Fruit fly (Drosophila melanogaster) whole organism, embryonic: Measurements from ENCODE around the gene Nin.

Experiments
- Abd-B ChIP-seq: fragments of 200-800 bp; sonication (Bioruptor generic); optimal IDR thresholded peaks from 2 replicates; lab custom pipeline; 2018; ENCODE audit warnings: missing biosample characterization, mild to moderate bottlenecking, missing genetic modification characterization, moderate library complexity
- CG10321 ChIP-seq: fragments of 200-800 bp; sonication (Bioruptor generic); IDR thresholded peaks from 2 replicates; pipeline ENCODE4 v1.3.6; 2022; ENCODE audit warnings: missing biosample characterization, missing genetic modification characterization
- CG10462 ChIP-seq: fragments of 200-800 bp; sonication (Bioruptor generic); optimal IDR thresholded peaks from 2 replicates; lab custom pipeline; 2016; ENCODE audit warnings: missing biosample characterization, missing genetic modification characterization
- CG11398 ChIP-seq: fragments of 200-800 bp; sonication (Bioruptor generic); optimal IDR thresholded peaks from 2 replicates; lab custom pipeline; 2016; ENCODE audit warnings: missing biosample characterization, missing genetic modification characterization
- CG14667 ChIP-seq: fragments of 200-800 bp; sonication (Bioruptor generic); IDR thresholded peaks from 2 replicates; pipeline ENCODE4 v1.3.6; 2022; ENCODE audit warnings: missing biosample characterization, missing genetic modification characterization
- CG15601 ChIP-seq: fragments of 200-800 bp; sonication (Bioruptor generic); optimal IDR thresholded peaks from 3 replicates; lab custom pipeline; 2019; ENCODE audit warnings: missing biosample characterization, mild to moderate bottlenecking, missing genetic modification characterization, moderate library complexity
- CG30431 ChIP-seq: fragments of 200-800 bp; sonication (Bioruptor generic); optimal IDR thresholded peaks from 2 replicates; lab custom pipeline; 2017; ENCODE audit warnings: missing biosample characterization, missing genetic modification characterization
- CG31441 ChIP-seq: fragments of 200-800 bp; sonication (Bioruptor generic); IDR thresholded peaks from 2 replicates; pipeline ENCODE4 v1.3.6; 2022; ENCODE audit warnings: missing biosample characterization, missing genetic modification characterization
- CG3163 ChIP-seq: fragments of 200-800 bp; sonication (Bioruptor generic); optimal IDR thresholded peaks from 3 replicates; lab custom pipeline; 2016; ENCODE audit warnings: missing biosample characterization, missing genetic modification characterization
- CG3995 ChIP-seq: fragments of 200-800 bp; sonication (Bioruptor generic); optimal IDR thresholded peaks from 3 replicates; lab custom pipeline; 2016; ENCODE audit warnings: missing biosample characterization, missing genetic modification characterization
- CG42726 ChIP-seq: fragments of 200-800 bp; sonication (Bioruptor generic); IDR thresholded peaks from 2 replicates; pipeline ENCODE4 v1.3.6; 2022; ENCODE audit warnings: missing biosample characterization, missing genetic modification characterization; ENCODE audit not compliant: partially characterized antibody
- CG7357 ChIP-seq: fragments of 200-800 bp; sonication (Bioruptor generic); IDR thresholded peaks from 3 replicates; pipeline ENCODE4 v1.3.6; 2022; ENCODE audit warnings: missing biosample characterization, missing genetic modification characterization
- CG7839 ChIP-seq: fragments of 200-800 bp; sonication (Bioruptor generic); optimal IDR thresholded peaks from 3 replicates; lab custom pipeline; 2018; ENCODE audit warnings: missing biosample characterization, mild to moderate bottlenecking, missing genetic modification characterization, moderate library complexity
- CG9437 ChIP-seq: fragments of 200-800 bp; sonication (Bioruptor generic); optimal IDR thresholded peaks from 2 replicates; lab custom pipeline; 2018; ENCODE audit warnings: missing biosample characterization, mild to moderate bottlenecking, missing genetic modification characterization
- CG9932 ChIP-seq: fragments of 200-800 bp; sonication (Bioruptor generic); IDR thresholded peaks from 2 replicates; pipeline ENCODE4 v1.3.6; 2022; ENCODE audit warnings: missing biosample characterization, missing genetic modification characterization
- CHES-1-like ChIP-seq: fragments of 200-800 bp; sonication (Bioruptor generic); optimal IDR thresholded peaks from 2 replicates; lab custom pipeline; 2016; ENCODE audit warnings: missing biosample characterization, missing genetic modification characterization
- CrebB ChIP-seq: fragments of 200-800 bp; sonication (Bioruptor generic); optimal IDR thresholded peaks from 3 replicates; lab custom pipeline; 2018; ENCODE audit warnings: missing biosample characterization, mild to moderate bottlenecking, missing genetic modification characterization
- Deaf1 ChIP-seq: fragments of 200-800 bp; optimal IDR thresholded peaks from 3 replicates; lab custom pipeline; 2019; ENCODE audit warnings: missing biosample characterization, mild to moderate bottlenecking, missing genetic modification characterization, moderate library complexity
- Drgx ChIP-seq: fragments of 200-800 bp; sonication (Bioruptor generic); IDR thresholded peaks from 2 replicates; pipeline ENCODE4 v1.3.6; 2022; ENCODE audit warnings: missing biosample characterization, missing genetic modification characterization
- H15 ChIP-seq: fragments of 200-800 bp; sonication (Bioruptor generic); IDR thresholded peaks from 3 replicates; pipeline ENCODE4 v1.3.6; 2022; ENCODE audit warnings: missing biosample characterization, missing genetic modification characterization
- HHEX ChIP-seq: fragments of 200-800 bp; sonication (Bioruptor generic); optimal IDR thresholded peaks from 3 replicates; lab custom pipeline; 2017; ENCODE audit warnings: missing biosample characterization, mild to moderate bottlenecking, missing genetic modification characterization, missing genetic modification reagents
- HLHmδ ChIP-seq: fragments of 200-800 bp; sonication (Bioruptor generic); optimal IDR thresholded peaks from 2 replicates; lab custom pipeline; 2018; ENCODE audit warnings: missing biosample characterization, mild to moderate bottlenecking, missing genetic modification characterization, moderate library complexity
- Hr3 ChIP-seq: fragments of 200-800 bp; sonication (Bioruptor generic); optimal IDR thresholded peaks from 3 replicates; lab custom pipeline; 2016; ENCODE audit warnings: missing biosample characterization, missing genetic modification characterization
- Hr39 ChIP-seq: fragments of >200 bp; optimal IDR thresholded peaks from 2 replicates; lab custom pipeline; 2017
- MESR4 ChIP-seq: fragments of 200-800 bp; sonication (Bioruptor generic); optimal IDR thresholded peaks from 2 replicates; lab custom pipeline; 2018; ENCODE audit warnings: missing biosample characterization, mild to moderate bottlenecking, missing genetic modification characterization, moderate library complexity
- NFAT ChIP-seq: fragments of 200-800 bp; sonication (Bioruptor generic); IDR thresholded peaks from 2 replicates; pipeline ENCODE4 v1.3.6; 2022; ENCODE audit warnings: missing biosample characterization, missing genetic modification characterization
- Neu2 ChIP-seq: fragments of 200-800 bp; sonication (Bioruptor generic); optimal IDR thresholded peaks from 3 replicates; lab custom pipeline; 2016; ENCODE audit warnings: missing biosample characterization, missing genetic modification characterization, borderline replicate concordance
- NfI ChIP-seq: fragments of 200-800 bp; sonication (Bioruptor generic); optimal IDR thresholded peaks from 3 replicates; lab custom pipeline; 2018; ENCODE audit warnings: missing biosample characterization, mild to moderate bottlenecking, missing genetic modification characterization, moderate library complexity
- Scr ChIP-seq: fragments of 200-800 bp; sonication (Bioruptor generic); IDR thresholded peaks from 2 replicates; pipeline ENCODE4 v1.3.6; 2022; ENCODE audit warnings: missing biosample characterization, missing genetic modification characterization; ENCODE audit not compliant: partially characterized antibody
- Sin3A ChIP-seq: fragments of >200 bp; optimal IDR thresholded peaks from 2 replicates; lab custom pipeline; 2018
- Spps ChIP-seq: fragments of 200-800 bp; sonication (Bioruptor generic); optimal IDR thresholded peaks from 2 replicates; lab custom pipeline; 2018; ENCODE audit warnings: missing biosample characterization, mild to moderate bottlenecking, missing genetic modification characterization
- al ChIP-seq: fragments of 200-800 bp; sonication (Bioruptor generic); IDR thresholded peaks from 2 replicates; pipeline ENCODE4 v1.3.6; 2022; ENCODE audit warnings: missing biosample characterization, missing genetic modification characterization
- ato ChIP-seq: fragments of 200-800 bp; sonication (Bioruptor generic); IDR thresholded peaks from 2 replicates; pipeline ENCODE4 v1.3.6; 2022; ENCODE audit warnings: missing biosample characterization, missing genetic modification characterization; ENCODE audit not compliant: partially characterized antibody
- cad ChIP-seq: fragments of >200 bp; optimal IDR thresholded peaks from 2 replicates; lab custom pipeline; 2017; ENCODE audit warnings: missing biosample characterization, missing genetic modification characterization
- crp ChIP-seq, 2 experiments: fragments of 200-800 bp; sonication (Bioruptor generic); optimal IDR thresholded peaks; 2 replicates in 1 of 2; 3 replicates in 1 of 2; lab custom pipeline; 2017; ENCODE audit warnings: missing biosample characterization in 2 of 2, missing genetic modification characterization in 2 of 2, mild to moderate bottlenecking in 1 of 2, moderate library complexity in 1 of 2
- dm ChIP-seq: fragments of 200-800 bp; sonication (Bioruptor generic); optimal IDR thresholded peaks from 3 replicates; lab custom pipeline; 2016; ENCODE audit warnings: missing biosample characterization, missing genetic modification characterization
- fu2 ChIP-seq: fragments of 200-800 bp; sonication (Bioruptor generic); optimal IDR thresholded peaks from 2 replicates; lab custom pipeline; 2016; ENCODE audit warnings: missing biosample characterization, missing genetic modification characterization
- grn ChIP-seq: fragments of 200-800 bp; sonication (Bioruptor generic); optimal IDR thresholded peaks from 3 replicates; lab custom pipeline; 2017; ENCODE audit warnings: missing biosample characterization, missing genetic modification characterization
- jing ChIP-seq: fragments of 200-800 bp; sonication (Bioruptor generic); optimal IDR thresholded peaks from 2 replicates; lab custom pipeline; 2018; ENCODE audit warnings: missing biosample characterization, mild to moderate bottlenecking, missing genetic modification characterization
- nau ChIP-seq: fragments of 200-800 bp; sonication (Bioruptor generic); optimal IDR thresholded peaks from 3 replicates; lab custom pipeline; 2017; ENCODE audit warnings: missing biosample characterization, mild to moderate bottlenecking, missing genetic modification characterization, missing genetic modification reagents
- nerfin-2 ChIP-seq: fragments of 200-800 bp; sonication (Bioruptor generic); IDR thresholded peaks from 2 replicates; pipeline ENCODE4 v1.3.6; 2022; ENCODE audit warnings: missing biosample characterization, missing genetic modification characterization; ENCODE audit not compliant: partially characterized antibody
- pan ChIP-seq, 4 experiments: fragments of >200 bp in 3 of 4; fragments of 200-800 bp in 1 of 4; sonication (Bioruptor generic) in 1 of 4; optimal IDR thresholded peaks in 3 of 4; IDR thresholded peaks in 1 of 4; 2 replicates each; pipeline versions ENCODE4 v1.3.6 to Lab custom; 2017 to 2022; ENCODE audit warnings: missing biosample characterization in 2 of 4, missing genetic modification characterization in 2 of 4, mixed read lengths in 1 of 4
- scrt ChIP-seq: fragments of 200-800 bp; sonication (Bioruptor generic); optimal IDR thresholded peaks from 2 replicates; lab custom pipeline; 2018; ENCODE audit warnings: missing biosample characterization, mild to moderate bottlenecking, missing genetic modification characterization, moderate library complexity
- seq ChIP-seq: fragments of 200-800 bp; sonication (Bioruptor generic); IDR thresholded peaks from 2 replicates; pipeline ENCODE4 v1.3.6; 2022; ENCODE audit warnings: missing biosample characterization, missing genetic modification characterization
- sob ChIP-seq: fragments of 200-800 bp; sonication (Bioruptor generic); IDR thresholded peaks from 2 replicates; pipeline ENCODE4 v1.3.6; 2022; ENCODE audit warnings: missing biosample characterization, missing genetic modification characterization
- stc ChIP-seq: fragments of 200-800 bp; sonication (Bioruptor generic); IDR thresholded peaks from 2 replicates; pipeline ENCODE4 v1.3.6; 2022; ENCODE audit warnings: missing biosample characterization, missing genetic modification characterization
- sug ChIP-seq: fragments of 200-800 bp; optimal IDR thresholded peaks from 2 replicates; lab custom pipeline; 2019; ENCODE audit warnings: missing biosample characterization, mild to moderate bottlenecking, missing genetic modification characterization, moderate library complexity
- tup ChIP-seq: fragments of 200-800 bp; sonication (Bioruptor generic); optimal IDR thresholded peaks from 2 replicates; lab custom pipeline; 2016; ENCODE audit warnings: missing biosample characterization, mild to moderate bottlenecking, missing genetic modification characterization, moderate library complexity
- usp ChIP-seq: fragments of >200 bp; optimal IDR thresholded peaks from 2 replicates; lab custom pipeline; 2017; ENCODE audit warnings: missing biosample characterization, missing genetic modification characterization
- wdn ChIP-seq: fragments of 200-800 bp; sonication (Bioruptor generic); IDR thresholded peaks from 2 replicates; pipeline ENCODE4 v1.3.6; 2022; ENCODE audit warnings: missing biosample characterization, missing genetic modification characterization
- wek ChIP-seq: fragments of 200-800 bp; sonication (Bioruptor generic); optimal IDR thresholded peaks from 3 replicates; lab custom pipeline; 2018; ENCODE audit warnings: missing biosample characterization, mild to moderate bottlenecking, missing genetic modification characterization, moderate library complexity

The Nin gene

DNA sequence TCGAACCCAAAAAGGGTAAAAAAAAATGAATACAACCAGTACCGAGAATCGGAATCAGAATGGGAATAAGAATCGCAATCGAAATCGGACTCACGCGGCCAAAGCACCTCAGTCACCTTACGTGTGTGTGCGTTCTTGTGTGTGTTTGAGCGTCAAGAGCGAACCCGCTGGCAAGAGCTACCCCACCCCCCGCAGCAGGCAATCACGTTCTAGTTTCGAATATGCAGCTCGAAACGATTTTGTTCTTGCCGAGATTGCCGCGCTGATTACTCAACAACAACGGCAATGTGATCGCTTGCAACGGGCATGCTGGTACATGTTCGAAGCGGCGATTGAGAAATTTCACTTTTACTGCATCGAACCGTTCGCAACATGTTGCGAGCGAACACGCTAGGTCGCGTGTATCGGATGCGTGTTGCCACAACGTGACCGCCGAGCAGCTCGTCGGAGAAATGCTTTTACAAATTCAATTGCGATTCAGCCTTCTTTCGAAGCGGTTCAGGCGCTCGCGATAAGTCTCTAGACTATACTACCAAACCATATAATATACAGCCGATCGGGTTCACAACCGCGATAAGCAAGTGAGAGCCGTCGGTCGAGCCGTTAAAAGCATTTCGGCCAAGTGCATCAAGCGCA, 27.0 kb upstream of the Nin start (continued):
- TF ChIP-seq CG42726 (GFP tag; lab: Robert Waterston, UW) (no peak), HLHmδ (GFP tag; lab: Kevin White, UChicago) (no peak), CG10462 (GFP tag; lab: Kevin White, UChicago) (no peak), Neu2 (GFP tag; lab: Kevin White, UChicago) (no peak), seq (no peak), CG3163 (no peak), CG9932 (GFP tag; lab: Robert Waterston, UW) (no peak), CHES-1-like (no peak), Sin3A (no peak), Spps (no peak), NfI (GFP tag; lab: Kevin White, UChicago) (no peak), CG14667 (GFP tag; lab: Robert Waterston, UW) (no peak), CrebB (tag; lab: Kevin White, UChicago) (no peak), wek (no peak), ato (GFP tag; lab: Robert Waterston, UW) (no peak), fu2 (GFP tag; lab: Kevin White, UChicago) (no peak), CG30431 (GFP tag; lab: Kevin White, UChicago) (no peak), CG11398 (GFP tag; lab: Kevin White, UChicago) (no peak), Deaf1 (peak; percentile 45), Abd-B (GFP tag; lab: Kevin White, UChicago) (no peak), stc (GFP tag; lab: Robert Waterston, UW) (no peak), CG7357 (GFP tag; lab: Robert Waterston, UW) (no peak), CG9437 (GFP tag; lab: Kevin White, UChicago) (no peak), crp (GFP tag; optimal IDR thresholded peaks at IDR 0.05; lab: Kevin White, UChicago) (no peak), Hr3 (GFP tag; lab: Kevin White, UChicago) (no peak), NFAT (GFP tag; lab: Robert Waterston, UW) (no peak), pan (optimal IDR thresholded peaks at IDR 0.05; lab: Kevin White, UChicago) (no peak), pan (GFP tag; optimal IDR thresholded peaks at IDR 0.05 in 1 of 2, IDR thresholded peaks at IDR 0.05 in 1 of 2) (no peak), grn (GFP tag; lab: Kevin White, UChicago) (peak; percentile 92), sug (tag; lab: Kevin White, UChicago) (peak; percentile 61), tup (GFP tag; lab: Kevin White, UChicago) (no peak), sob (GFP tag; lab: Robert Waterston, UW) (peak; percentile 19; the same call in 1 of the 2 replicates), wdn (GFP tag; lab: Robert Waterston, UW) (no peak), usp (no peak), jing (no peak), CG31441 (GFP tag; lab: Robert Waterston, UW) (no peak), nau (GFP tag; lab: Kevin White, UChicago) (no peak), H15 (GFP tag; lab: Robert Waterston, UW) (no peak), al (no peak), Scr (GFP tag; lab: Robert Waterston, UW) (0 out of 2 replicates have a peak, but pooled peaks have one; percentile 25), CG7839 (tag; lab: Kevin White, UChicago) (no peak), CG10321 (GFP tag; lab: Robert Waterston, UW) (no peak), CG15601 (tag; lab: Kevin White, UChicago) (no peak), HHEX (no peak), scrt (GFP tag; lab: Kevin White, UChicago) (no peak), MESR4 (GFP tag; lab: Kevin White, UChicago) (no peak), dm (GFP tag; lab: Kevin White, UChicago) (peak; percentile 29), nerfin-2 (GFP tag; lab: Robert Waterston, UW) (no peak), CG3995 (GFP tag; lab: Kevin White, UChicago) (no peak), Hr39 (lab: Kevin White, UChicago) (no peak), Drgx (GFP tag; lab: Robert Waterston, UW) (peak; percentile 37; the same call in 1 of the 2 replicates), cad (GFP tag; lab: Kevin White, UChicago) (no peak)
